Worm (Caenorhabditis elegans): Measurements from ENCODE around the gene M04G7.1.

DNA sequence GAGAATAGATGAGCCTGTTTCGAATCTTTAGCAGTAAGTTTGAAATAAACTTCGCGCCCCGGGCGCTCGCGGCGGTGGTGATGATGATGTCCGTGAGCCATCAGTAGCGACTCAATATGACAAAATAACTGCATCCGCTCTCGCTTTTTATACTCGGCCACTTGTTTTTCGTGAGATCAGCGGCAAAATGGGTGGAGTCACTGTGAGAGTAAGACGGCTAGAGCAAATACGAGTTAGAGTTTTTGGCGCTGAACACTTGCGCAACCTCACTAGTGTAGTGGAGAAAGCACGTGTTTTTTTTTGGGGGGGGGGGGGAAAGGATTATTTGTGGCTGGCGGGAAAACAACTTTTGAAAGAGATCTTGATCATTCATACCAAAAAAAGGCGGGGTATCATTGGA, 50.8 kb downstream of the M04G7.1 start, which contains the start of gene W03G1.5:
- TF ChIP-seq pros-1 (tag; optimal IDR thresholded peaks at IDR 0.05) (no peak), nhr-11 (tag; optimal IDR thresholded peaks at IDR 0.05) (no peak), ama-1 (optimal IDR thresholded peaks at IDR 0.05) (no peak), ceh-34 (tag; optimal IDR thresholded peaks at IDR 0.05) (no peak), ttx-3 (tag; optimal IDR thresholded peaks at IDR 0.05) (no peak), dmd-4 (tag; optimal IDR thresholded peaks at IDR 0.05; ENCODE audit: borderline replicate concordance) (no peak), hlh-8 (tag; optimal IDR thresholded peaks at IDR 0.05) (no peak), pqm-1 (tag; optimal IDR thresholded peaks at IDR 0.05) (no peak), nhr-232 (tag; optimal IDR thresholded peaks at IDR 0.05) (no peak), gmeb-2 (tag; optimal IDR thresholded peaks at IDR 0.05) (no peak), syd-9 (tag; optimal IDR thresholded peaks at IDR 0.05) (no peak), hlh-30 (tag; optimal IDR thresholded peaks at IDR 0.05; ENCODE audit: insufficient read depth) (no peak), pax-1 (tag; optimal IDR thresholded peaks at IDR 0.05) (no peak)

All from whole organism, late embryonic.